Worm (Caenorhabditis elegans): Measurements from ENCODE around the gene fbxb-43.

The fbxb-43 gene

ce11 chrII:1501614-1502355 lies 34.2 kb upstream of the fbxb-43 start (continued):
- TF ChIP-seq daf-12 (tag; optimal IDR thresholded peaks at IDR 0.05): no peak
- no peak for TF ChIP-seq ama-1 (optimal IDR thresholded peaks at IDR 0.05)
- no peak for TF ChIP-seq tbx-2 (tag; optimal IDR thresholded peaks at IDR 0.05)
- TF ChIP-seq lsy-12 (tag; optimal IDR thresholded peaks at IDR 0.05): no peak
- TF ChIP-seq sea-2 (GFP tag; optimal IDR thresholded peaks at IDR 0.05): no peak
- no peak for TF ChIP-seq pha-4 (tag; optimal IDR thresholded peaks at IDR 0.05)
- TF ChIP-seq aly-2 (tag; optimal IDR thresholded peaks at IDR 0.05): no peak
- TF ChIP-seq ceh-28 (tag; optimal IDR thresholded peaks at IDR 0.05): no peak
- TF ChIP-seq elt-1 (tag; optimal IDR thresholded peaks at IDR 0.05): no peak

DNA sequence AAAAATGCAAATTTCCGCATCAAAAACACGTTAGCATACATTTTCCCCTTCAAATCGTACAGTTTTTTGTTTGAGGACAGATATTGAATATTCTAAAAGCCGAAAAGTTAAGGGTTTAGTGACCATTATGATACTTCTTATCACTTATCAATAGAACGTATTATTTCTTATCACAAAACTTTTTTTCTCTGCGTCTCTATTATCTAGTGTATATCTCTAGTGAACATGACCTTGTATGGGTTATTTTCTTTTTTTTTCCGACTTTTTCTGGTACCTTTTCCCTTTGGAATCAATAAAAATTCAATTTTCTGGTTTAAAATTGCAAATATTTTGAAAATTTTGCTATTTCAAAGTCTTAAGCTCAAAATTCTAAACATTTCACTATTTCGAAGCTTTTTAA lies 32.4 kb upstream of the fbxb-43 start:
- TF ChIP-seq R02D3.7 (tag; optimal IDR thresholded peaks at IDR 0.05) (no peak), unc-62 (GFP tag; optimal IDR thresholded peaks at IDR 0.05) (no peak), egl-5 (tag; optimal IDR thresholded peaks at IDR 0.05) (no peak), ceh-28 (tag; optimal IDR thresholded peaks at IDR 0.05) (no peak), ceh-16 (tag; optimal IDR thresholded peaks at IDR 0.05) (no peak), fkh-2 (tag; optimal IDR thresholded peaks at IDR 0.05) (no peak), snpc-4 (tag; optimal IDR thresholded peaks at IDR 0.05) (no peak), mdl-1 (tag; optimal IDR thresholded peaks at IDR 0.05) (no peak), pha-4 (tag; optimal IDR thresholded peaks at IDR 0.05) (peak; percentile 40), mml-1 (tag; optimal IDR thresholded peaks at IDR 0.05) (no peak), skn-1 (tag; optimal IDR thresholded peaks at IDR 0.05) (no peak), elt-3 (tag; optimal IDR thresholded peaks at IDR 0.05) (peak in 1 of 3 experiments; percentile 83), ztf-4 (tag; optimal IDR thresholded peaks at IDR 0.05) (no peak), elt-2 (tag; optimal IDR thresholded peaks at IDR 0.05) (peak; percentile 68), ceh-82 (tag; optimal IDR thresholded peaks at IDR 0.05) (no peak), nhr-28 (tag; optimal IDR thresholded peaks at IDR 0.05) (no peak), pqm-1 (tag; optimal IDR thresholded peaks at IDR 0.05) (peak; percentile 20)

DNA sequence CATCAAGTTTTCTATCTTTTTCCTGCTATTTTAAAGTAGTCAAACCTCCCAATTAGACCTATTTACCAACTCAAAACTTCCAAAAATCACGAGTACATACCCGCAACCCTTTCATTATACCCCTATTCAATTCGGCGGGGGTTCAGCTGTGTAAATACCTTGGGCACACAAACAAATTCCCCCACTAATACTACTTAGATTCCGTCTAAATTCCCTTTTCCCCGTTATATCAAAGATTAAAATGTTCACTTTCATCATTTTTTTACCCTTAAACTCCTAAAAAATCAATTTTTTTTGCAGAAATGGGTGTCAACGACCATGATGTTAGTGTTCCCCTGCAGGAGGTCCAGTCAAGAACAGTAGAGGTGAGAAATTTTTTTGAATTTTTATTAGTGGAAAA lies 31.8 kb upstream of the fbxb-43 start, which contains the start of gene fdgt-1:
TSS of gene fdgt-1 (plus strand) at position 301 of the 400 bp plus-strand sequence.
- no peak for TF ChIP-seq ceh-28 (tag; optimal IDR thresholded peaks at IDR 0.05)
- TF ChIP-seq pha-4 (tag; optimal IDR thresholded peaks at IDR 0.05): peak; percentile 70

DNA sequence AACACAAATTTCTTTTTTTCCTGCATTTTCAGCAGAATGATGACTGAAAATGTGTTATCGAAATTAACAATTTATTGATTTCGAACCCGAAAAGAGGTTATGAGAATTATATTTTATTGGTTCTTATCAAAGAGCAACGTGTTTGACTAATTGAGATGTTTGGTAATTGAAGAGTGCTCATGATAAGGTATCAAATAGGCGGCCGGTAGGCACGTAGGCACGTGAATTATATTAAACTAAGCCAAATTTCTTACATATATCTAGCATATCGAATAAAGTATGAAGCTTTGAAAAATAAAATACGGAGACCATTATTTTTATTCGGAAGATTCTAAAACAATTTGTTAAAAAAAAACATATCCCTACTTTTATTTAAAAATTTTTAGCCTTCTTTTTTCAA lies 18.7 kb upstream of the fbxb-43 start, which contains the start of gene math-45:
TSS of gene math-45 (minus strand) at position 101 of the 400 bp plus-strand sequence.
- peak; percentile 43 for TF ChIP-seq elt-2 (tag; optimal IDR thresholded peaks at IDR 0.05)
- no peak for TF ChIP-seq ama-1 (optimal IDR thresholded peaks at IDR 0.05)

DNA sequence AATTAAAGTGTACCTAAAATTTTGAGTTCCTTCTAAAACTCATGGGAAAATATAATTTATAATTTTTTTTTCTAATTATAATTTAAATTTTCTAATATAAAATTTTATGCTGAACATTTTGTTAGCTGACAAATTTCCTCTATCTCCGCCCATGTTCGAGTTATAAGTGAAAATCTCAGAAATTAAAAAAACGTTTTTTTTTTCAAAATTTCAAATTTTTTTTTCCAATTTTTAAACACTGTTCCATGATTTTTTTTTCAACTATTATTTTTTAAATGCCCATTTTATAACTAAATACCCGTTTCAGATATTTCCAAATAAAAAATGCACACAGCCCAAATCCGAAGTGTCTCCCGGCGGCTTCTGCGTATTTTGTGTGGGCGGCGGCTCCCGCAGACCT lies 17.1 kb upstream of the fbxb-43 start, which contains the start of gene Y51H7BR.8:
TSS of gene Y51H7BR.8 (plus strand) at position 301 of the 400 bp plus-strand sequence.
- TF ChIP-seq ztf-11 (tag; optimal IDR thresholded peaks at IDR 0.05) (no peak), snpc-4 (tag; optimal IDR thresholded peaks at IDR 0.05) (no peak)

ce11 chrII:1519867-1520266 lies 16.2 kb upstream of the fbxb-43 start:
- TF ChIP-seq snpc-4 (tag; optimal IDR thresholded peaks at IDR 0.05) (no peak), nfya-1 (tag; optimal IDR thresholded peaks at IDR 0.05; ENCODE audit: insufficient read depth) (peak; percentile 40), elt-2 (tag; optimal IDR thresholded peaks at IDR 0.05) (peak; percentile 34), hmg-11 (tag; optimal IDR thresholded peaks at IDR 0.05) (peak; percentile 89), pha-4 (tag; optimal IDR thresholded peaks at IDR 0.05) (peak; percentile 6), lin-39 (tag; optimal IDR thresholded peaks at IDR 0.05) (peak; percentile 11), nhr-237 (tag; optimal IDR thresholded peaks at IDR 0.05) (no peak)

- no peak for TF ChIP-seq sea-2 (GFP tag; optimal IDR thresholded peaks at IDR 0.05)
- TF ChIP-seq pha-4 (tag; optimal IDR thresholded peaks at IDR 0.05): no peak
- TF ChIP-seq daf-12 (tag; optimal IDR thresholded peaks at IDR 0.05): no peak
- TF ChIP-seq unc-62 (GFP tag; optimal IDR thresholded peaks at IDR 0.05): no peak
- no peak for TF ChIP-seq ceh-28 (tag; optimal IDR thresholded peaks at IDR 0.05)
- no peak for TF ChIP-seq mml-1 (tag; optimal IDR thresholded peaks at IDR 0.05)
- no peak for TF ChIP-seq fkh-2 (tag; optimal IDR thresholded peaks at IDR 0.05)
- TF ChIP-seq elt-2 (tag; optimal IDR thresholded peaks at IDR 0.05): no peak
- TF ChIP-seq nhr-76 (tag; optimal IDR thresholded peaks at IDR 0.05): no peak
- no peak for TF ChIP-seq ceh-16 (tag; optimal IDR thresholded peaks at IDR 0.05)
- no peak for TF ChIP-seq fkh-10 (GFP tag; optimal IDR thresholded peaks at IDR 0.05)
- TF ChIP-seq nhr-67 (tag; optimal IDR thresholded peaks at IDR 0.05): no peak
These were observed 14.1 kb upstream of the fbxb-43 start for ce11 chrII:1521956-1522355.
